Worm (Caenorhabditis elegans): ENCODE results near the gene Y41E3.7.

Gene Y41E3.7

DNA sequence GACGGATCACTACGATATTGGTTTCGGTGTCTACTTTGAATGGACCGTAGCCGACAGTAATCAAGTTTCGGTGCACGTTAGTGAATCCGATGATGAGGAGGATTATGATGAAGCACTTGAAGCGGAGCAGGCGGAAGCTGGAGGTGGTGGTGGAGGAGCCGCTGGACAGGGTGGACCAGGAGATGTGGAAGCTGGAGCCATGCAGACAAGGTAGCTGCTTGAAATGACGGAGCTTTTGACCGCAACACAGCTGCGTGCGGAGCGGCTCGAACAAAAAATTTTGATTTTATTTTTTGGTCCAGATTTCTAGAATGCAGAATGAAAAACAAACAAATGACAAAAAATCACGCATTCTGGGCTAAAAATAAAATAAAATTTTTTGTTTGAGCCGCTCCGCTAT, 10.6 kb downstream of the Y41E3.7 start:
- peak; percentile 67 for TF ChIP-seq zfh-2 (GFP tag; conservative IDR thresholded peaks at IDR 0.05)
- TF ChIP-seq ceh-58 (GFP tag; IDR thresholded peaks at IDR 0.05) = no peak

DNA sequence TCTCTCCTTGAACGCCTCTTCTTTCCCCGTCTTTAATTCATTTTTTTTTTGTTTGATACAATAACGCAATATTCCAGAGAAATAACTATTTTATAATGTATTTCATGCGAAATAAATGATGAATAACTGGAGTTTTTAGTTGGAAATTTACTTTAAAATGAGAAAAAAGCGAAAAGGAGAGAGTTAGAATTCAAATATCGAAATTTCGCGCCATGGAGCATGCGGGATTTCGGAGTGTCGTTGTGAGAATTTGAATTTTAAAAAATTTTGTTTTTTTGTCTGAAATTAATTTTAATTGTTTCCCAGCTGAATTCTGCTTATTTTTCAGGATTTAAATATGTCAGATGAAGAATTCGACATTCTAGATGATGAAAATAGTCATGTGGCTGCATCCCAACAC, 11.5 kb downstream of the Y41E3.7 start, which contains the start of gene fcd-2:
Gene fcd-2, plus strand, starts transcription at position 327 of the 400 bp plus-strand sequence.
- TF ChIP-seq madf-3 (GFP tag; IDR thresholded peaks at IDR 0.05) (0 out of 2 replicates have a peak, but pooled peaks have one; percentile 4), snpc-1.1 (tag; optimal IDR thresholded peaks at IDR 0.05; ENCODE audit: insufficient read depth) (peak; percentile 66), attf-3 (GFP tag; conservative IDR thresholded peaks at IDR 0.05) (peak; percentile 95), attf-6 (GFP tag; IDR thresholded peaks at IDR 0.05) (peak; percentile 89), K11D2.4 (GFP tag; IDR thresholded peaks at IDR 0.05) (no peak), ccch-3 (GFP tag; optimal IDR thresholded peaks at IDR 0.05) (no peak), F57A8.1 (GFP tag; optimal IDR thresholded peaks at IDR 0.05) (no peak), ceh-27 (GFP tag; optimal IDR thresholded peaks at IDR 0.05) (no peak), nhr-90 (tag; optimal IDR thresholded peaks at IDR 0.05) (no peak), let-607 (tag; optimal IDR thresholded peaks at IDR 0.05) (no peak), B0336.3 (GFP tag; IDR thresholded peaks at IDR 0.05) (peak; percentile 26; the same call in 1 of the 2 replicates), dpl-1 (GFP tag; optimal IDR thresholded peaks at IDR 0.05) (peak; percentile 85), cebp-1 (GFP tag; IDR thresholded peaks at IDR 0.05) (no peak), cebp-1 (tag; optimal IDR thresholded peaks at IDR 0.05) (peak; percentile 41), mcd-1 (GFP tag; IDR thresholded peaks at IDR 0.05) (no peak; the same call in 1 of the 2 replicates), Y95B8A.8 (GFP tag; IDR thresholded peaks at IDR 0.05) (no peak), ama-1 (optimal IDR thresholded peaks at IDR 0.05) (no peak), ama-1 (GFP tag; optimal IDR thresholded peaks at IDR 0.05) (peak in 1 of 2 experiments; percentile 24), snpc-1.3 (tag; optimal IDR thresholded peaks at IDR 0.05; ENCODE audit: insufficient read depth) (peak; percentile 6), D2030.7 (GFP tag; IDR thresholded peaks at IDR 0.05) (0 out of 2 replicates have a peak, but pooled peaks have one; percentile 19), efl-1 (GFP tag; optimal IDR thresholded peaks at IDR 0.05) (peak; percentile 96), lin-35 (GFP tag; optimal IDR thresholded peaks at IDR 0.05) (peak in 2 of 3 experiments; percentile 18 to 74), F33H1.4 (GFP tag; IDR thresholded peaks at IDR 0.05) (peak; percentile 37; the same call in 1 of the 2 replicates), T26A5.8 (tag; optimal IDR thresholded peaks at IDR 0.05) (no peak), snpc-3.4 (tag; optimal IDR thresholded peaks at IDR 0.05) (peak; percentile 34), tbx-9 (tag; optimal IDR thresholded peaks at IDR 0.05; ENCODE audit: borderline replicate concordance) (no peak), zfh-2 (GFP tag; conservative IDR thresholded peaks at IDR 0.05) (no peak), bed-1 (GFP tag; IDR thresholded peaks at IDR 0.05) (no peak), hmg-20 (GFP tag; IDR thresholded peaks at IDR 0.05) (no peak), nhr-80 (tag; optimal IDR thresholded peaks at IDR 0.05) (no peak), F23B12.7 (tag; optimal IDR thresholded peaks at IDR 0.05; ENCODE audit: insufficient read depth) (peak; percentile 77), tlf-1 (GFP tag; optimal IDR thresholded peaks at IDR 0.05) (peak; percentile 13), rcor-1 (GFP tag; IDR thresholded peaks at IDR 0.05) (no peak), atf-7 (tag; optimal IDR thresholded peaks at IDR 0.05) (no peak), F52B5.7 (tag; optimal IDR thresholded peaks at IDR 0.05) (no peak), lsl-1 (GFP tag; optimal IDR thresholded peaks at IDR 0.05) (peak; percentile 23), madf-6 (GFP tag; IDR thresholded peaks at IDR 0.05) (peak; percentile 61), lin-40 (tag; optimal IDR thresholded peaks at IDR 0.05) (peak; percentile 15), lin-54 (GFP tag; optimal IDR thresholded peaks at IDR 0.05) (peak; percentile 92), F49E8.2 (tag; optimal IDR thresholded peaks at IDR 0.05; ENCODE audit: insufficient read depth) (peak; percentile 43), snpc-4 (GFP tag; optimal IDR thresholded peaks at IDR 0.05) (peak; percentile 62), snpc-4 (tag; optimal IDR thresholded peaks at IDR 0.05) (peak in 3 of 4 experiments; percentile 60 to 89 (median 73)), egrh-3 (GFP tag; IDR thresholded peaks at IDR 0.05) (no peak), mel-28 (tag; optimal IDR thresholded peaks at IDR 0.05; ENCODE audit: borderline replicate concordance) (no peak), hmg-1.2 (GFP tag; IDR thresholded peaks at IDR 0.05) (0 out of 2 replicates have a peak, but pooled peaks have one; percentile 24)

All from whole organism, young adult.